Fruit fly (Drosophila melanogaster): ENCODE results near the gene CG31086.

Gene CG31086

dm6 chr3R:26235034-26235433 lies 50.0 kb downstream of the CG31086 start (continued):
- TF ChIP-seq CG12391 (tag; optimal IDR thresholded peaks at IDR 0.05) = peak; percentile 30
- no peak for TF ChIP-seq ken (GFP tag; IDR thresholded peaks at IDR 0.05)
- TF ChIP-seq Kr (GFP tag; optimal IDR thresholded peaks at IDR 0.05) = no peak
- 0 out of 2 replicates have a peak, but pooled peaks have one; percentile 30 for TF ChIP-seq Nf-YA (GFP tag; IDR thresholded peaks at IDR 0.05)
- TF ChIP-seq dmrt99B (tag; optimal IDR thresholded peaks at IDR 0.05) = peak; percentile 57
- TF ChIP-seq CG32532 (GFP tag; IDR thresholded peaks at IDR 0.05) = peak; percentile 37; the same call in 1 of the 2 replicates
- TF ChIP-seq Bteb2 (GFP tag; optimal IDR thresholded peaks at IDR 0.05) = no peak
- TF ChIP-seq bigmax (GFP tag; optimal IDR thresholded peaks at IDR 0.05) = no peak
- 0 out of 2 replicates have a peak, but pooled peaks have one; percentile 20 for TF ChIP-seq klu (GFP tag; IDR thresholded peaks at IDR 0.05)
- TF ChIP-seq HLH4C (GFP tag; IDR thresholded peaks at IDR 0.05; ENCODE audit: partially characterized antibody) = no peak
- TF ChIP-seq CG10979 (tag; optimal IDR thresholded peaks at IDR 0.05) = peak; percentile 19
- peak; percentile 31 for TF ChIP-seq CG15269 (tag; optimal IDR thresholded peaks at IDR 0.05)
- peak; percentile 10 for TF ChIP-seq CG13624 (GFP tag; optimal IDR thresholded peaks at IDR 0.05)
- no peak for TF ChIP-seq odd (GFP tag; optimal IDR thresholded peaks at IDR 0.05)
- TF ChIP-seq tin (GFP tag; optimal IDR thresholded peaks at IDR 0.05) = peak; percentile 19
- TF ChIP-seq vnd (GFP tag; IDR thresholded peaks at IDR 0.05; ENCODE audit: partially characterized antibody) = no peak
- no peak for TF ChIP-seq CG17568 (GFP tag; optimal IDR thresholded peaks at IDR 0.05)
- no peak for TF ChIP-seq ab (GFP tag; optimal IDR thresholded peaks at IDR 0.05)
- no peak for TF ChIP-seq sima (GFP tag; optimal IDR thresholded peaks at IDR 0.05)
- peak; percentile 51 for TF ChIP-seq az2 (GFP tag; optimal IDR thresholded peaks at IDR 0.05)
- TF ChIP-seq HHEX (GFP tag; optimal IDR thresholded peaks at IDR 0.05) = peak; percentile 34
- no peak for TF ChIP-seq al (GFP tag; IDR thresholded peaks at IDR 0.05)
- no peak for TF ChIP-seq CG3065 (GFP tag; optimal IDR thresholded peaks at IDR 0.05)
- peak; percentile 3 for TF ChIP-seq Ssrp (tag; optimal IDR thresholded peaks at IDR 0.05)
- peak; percentile 62 for TF ChIP-seq Ptx1 (GFP tag; IDR thresholded peaks at IDR 0.05)
- peak; percentile 91 for TF ChIP-seq Med (GFP tag)
- TF ChIP-seq CG14050 (GFP tag; IDR thresholded peaks at IDR 0.05) = peak; percentile 27; the same call in 1 of the 3 replicates
- peak; percentile 18 for TF ChIP-seq bcd (GFP tag; optimal IDR thresholded peaks at IDR 0.05)
- peak; percentile 17 for TF ChIP-seq CG7786 (GFP tag; optimal IDR thresholded peaks at IDR 0.05)
- TF ChIP-seq CG12104 (GFP tag; optimal IDR thresholded peaks at IDR 0.05) = no peak
- no peak for TF ChIP-seq D (optimal IDR thresholded peaks at IDR 0.05)
- no peak for TF ChIP-seq D (GFP tag; optimal IDR thresholded peaks at IDR 0.05)
- peak; percentile 61 for TF ChIP-seq CG1603 (tag; optimal IDR thresholded peaks at IDR 0.05)
- peak; percentile 58 for TF ChIP-seq CG14014 (GFP tag; IDR thresholded peaks at IDR 0.05)
- peak; percentile 9 for TF ChIP-seq CG4854 (GFP tag; optimal IDR thresholded peaks at IDR 0.05)
- TF ChIP-seq NK7.1 (GFP tag; optimal IDR thresholded peaks at IDR 0.05) = no peak
- peak; percentile 23 for TF ChIP-seq CG15514 (GFP tag; optimal IDR thresholded peaks at IDR 0.05)
- peak; percentile 6 for TF ChIP-seq CG12942 (GFP tag; optimal IDR thresholded peaks at IDR 0.05)
- no peak for TF ChIP-seq CG15479 (GFP tag; optimal IDR thresholded peaks at IDR 0.05)
- peak; percentile 41 for TF ChIP-seq CG10209 (GFP tag; optimal IDR thresholded peaks at IDR 0.05)
- TF ChIP-seq CG6791 (GFP tag; IDR thresholded peaks at IDR 0.05; ENCODE audit: partially characterized antibody) = no peak
- TF ChIP-seq CG8944 (GFP tag; optimal IDR thresholded peaks at IDR 0.05) = peak; percentile 7
- TF ChIP-seq ranshi (GFP tag; IDR thresholded peaks at IDR 0.05) = no peak
- peak; percentile 39 for TF ChIP-seq gro (GFP tag; optimal IDR thresholded peaks at IDR 0.05)
- TF ChIP-seq zfh1 (GFP tag; IDR thresholded peaks at IDR 0.05) = 0 out of 3 replicates have a peak, but pooled peaks have one; percentile 40
- TF ChIP-seq Ada2b (GFP tag; IDR thresholded peaks at IDR 0.05) = peak; percentile 55
- TF ChIP-seq CG34422 (GFP tag; IDR thresholded peaks at IDR 0.05) = peak; percentile 48; the same call in 1 of the 3 replicates
- TF ChIP-seq so (GFP tag; IDR thresholded peaks at IDR 0.05) = peak; percentile 55; the same call in 1 of the 3 replicates
- TF ChIP-seq D19A (tag; optimal IDR thresholded peaks at IDR 0.05) = peak; percentile 28
- TF ChIP-seq CG13424 (tag; optimal IDR thresholded peaks at IDR 0.05) = peak; percentile 35
- TF ChIP-seq ase (GFP tag; IDR thresholded peaks at IDR 0.05) = 0 out of 3 replicates have a peak, but pooled peaks have one; percentile 39
